Worm (Caenorhabditis elegans) whole organism, late embryonic: Measurements from ENCODE around the gene dmd-8.

Source experiments
- K09A11.1 ChIP-seq: sonication (generic microtip); optimal IDR thresholded peaks from 2 replicates; lab custom pipeline; 2017; ENCODE audit warnings: antibody characterized with exemption, mild to moderate bottlenecking, missing genetic modification characterization, missing compliant biosample characterization; ENCODE audit not compliant: insufficient read depth
- T23F11.4 ChIP-seq: fragments of 200-800 bp; sonication (Bioruptor generic); optimal IDR thresholded peaks from 2 replicates; lab custom pipeline; 2018; ENCODE audit warnings: mild to moderate bottlenecking, missing genetic modification characterization, missing compliant biosample characterization
- elt-2 ChIP-seq: sonication (generic microtip); optimal IDR thresholded peaks from 2 replicates; lab custom pipeline; 2016; ENCODE audit warnings: missing genetic modification reagents, missing genetic modification characterization, missing compliant biosample characterization
- pha-4 ChIP-seq: fragments of 150-350 bp; optimal IDR thresholded peaks from 2 replicates; lab custom pipeline; 2018; ENCODE audit warnings: missing biosample characterization, missing genetic modification reagents, missing genetic modification characterization
- syd-9 ChIP-seq: sonication (generic microtip); optimal IDR thresholded peaks from 2 replicates; lab custom pipeline; 2016; ENCODE audit warnings: mild to moderate bottlenecking, missing genetic modification characterization, moderate library complexity, missing compliant biosample characterization

DNA sequence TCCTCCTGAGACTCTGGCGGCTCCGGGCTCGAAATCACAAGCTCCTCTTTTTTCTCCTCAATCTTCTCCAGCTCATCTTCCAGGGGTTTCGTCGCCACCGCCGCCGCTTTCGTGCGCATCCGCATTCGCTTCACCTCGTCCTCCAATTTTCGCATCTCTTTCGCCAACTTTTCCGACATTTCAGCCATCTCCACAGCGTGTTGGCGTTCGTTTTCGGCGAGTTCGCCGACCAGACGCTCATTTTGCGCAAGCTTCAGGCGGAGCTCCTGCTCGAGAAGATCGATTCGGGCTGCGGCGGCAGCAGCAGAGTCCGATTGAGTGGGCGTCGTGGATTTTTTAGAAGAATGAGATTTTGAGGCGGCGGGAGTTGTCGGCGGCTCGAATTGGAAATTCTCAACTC lies 33.0 kb downstream of the dmd-8 start:
- no peak for TF ChIP-seq elt-2 (tag; lab: Kevin White, UChicago)
- TF ChIP-seq T23F11.4 (GFP tag; lab: Kevin White, UChicago) = no peak
- no peak for TF ChIP-seq K09A11.1
- TF ChIP-seq syd-9 (tag; lab: Kevin White, UChicago) = no peak
- no peak for TF ChIP-seq pha-4 (tag; lab: Kevin White, UChicago)
